Worm (Caenorhabditis elegans) whole organism, midembryonic: Measurements from ENCODE around the gene fbxb-92.

Source experiments
- T22C8.4 ChIP-seq: fragments of 200-800 bp; sonication (Bioruptor generic); IDR thresholded peaks from 2 replicates; pipeline ENCODE4 v1.3.6; 2022; ENCODE audit warnings: missing genetic modification characterization, missing compliant biosample characterization
- cog-1 ChIP-seq: sonication (generic microtip); optimal IDR thresholded peaks from 2 replicates; lab custom pipeline; 2016; ENCODE audit warnings: missing genetic modification characterization, missing compliant biosample characterization
- flt-1 ChIP-seq: fragments of 200-800 bp; sonication (Bioruptor generic); IDR thresholded peaks from 2 replicates; pipeline ENCODE4 v1.3.6; 2022; ENCODE audit warnings: missing genetic modification characterization, missing compliant biosample characterization
- med-1 ChIP-seq: sonication (generic microtip); optimal IDR thresholded peaks from 2 replicates; lab custom pipeline; 2017; ENCODE audit warnings: missing genetic modification characterization, mild to moderate bottlenecking, missing compliant biosample characterization, antibody characterized with exemption, missing genetic modification reagents; ENCODE audit not compliant: insufficient read depth

DNA sequence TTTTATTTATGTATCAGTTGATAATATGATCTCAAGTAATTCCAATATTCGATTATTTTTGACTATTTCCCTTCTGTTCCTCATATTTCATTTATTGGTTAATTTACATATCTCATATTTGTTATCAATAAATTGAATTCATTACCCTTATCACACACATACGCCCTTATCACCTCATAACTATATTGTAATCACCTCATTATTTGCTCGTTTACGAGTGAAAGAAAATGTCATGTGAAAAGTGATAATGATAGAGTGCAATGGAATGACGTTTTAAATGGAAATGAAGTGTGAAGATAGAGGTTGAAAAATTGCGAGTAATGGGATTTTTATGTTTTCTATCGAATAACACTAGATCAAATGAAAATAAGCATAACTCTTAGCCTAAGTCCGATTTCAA is 39.2 kb upstream of the fbxb-92 start:
- TF ChIP-seq T22C8.4 (GFP tag; lab: Robert Waterston, UW) (no peak), cog-1 (tag; lab: Kevin White, UChicago) (no peak), flt-1 (GFP tag; lab: Robert Waterston, UW) (no peak), med-1 (GFP tag; lab: Kevin White, UChicago) (no peak)
